Fruit fly (Drosophila melanogaster): ENCODE measurements around the gene Cp36.

Gene Cp36

DNA sequence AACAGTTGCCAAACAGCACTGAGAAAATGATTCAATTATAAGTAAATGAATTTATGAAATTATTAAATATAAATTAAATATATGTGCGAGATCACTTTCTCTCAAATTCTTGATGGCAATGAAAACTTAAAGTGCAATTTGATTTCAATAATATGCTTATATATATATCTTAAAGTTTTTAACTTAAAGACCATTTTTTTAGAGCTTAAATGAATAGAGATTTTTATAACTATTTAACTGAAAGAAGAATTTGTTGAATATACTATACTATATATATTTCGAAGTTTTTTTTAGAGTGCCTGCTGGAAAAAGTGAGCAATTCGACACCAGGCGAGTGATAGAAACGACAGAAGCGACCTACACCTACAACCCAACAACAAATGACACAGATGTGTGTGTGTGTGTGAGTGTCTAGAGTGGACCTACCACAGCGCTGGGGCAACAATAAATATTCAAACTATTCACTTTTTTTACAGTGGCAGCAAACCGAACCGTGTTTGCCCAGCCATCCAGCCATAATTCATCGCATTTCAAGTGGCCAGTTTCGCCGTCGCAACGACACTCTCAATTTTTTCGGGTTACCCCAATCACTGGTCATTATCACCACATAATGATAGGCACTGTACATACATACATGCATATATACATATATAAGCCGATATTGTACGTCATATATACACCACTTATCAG, 34.1 kb upstream of the Cp36 start:
- TF ChIP-seq GATAd (GFP tag; optimal IDR thresholded peaks at IDR 0.05): no peak
- TF ChIP-seq HLH106 (tag; optimal IDR thresholded peaks at IDR 0.05): peak; percentile 5
- no peak for TF ChIP-seq Vsx2 (GFP tag; optimal IDR thresholded peaks at IDR 0.05; ENCODE audit: partially characterized antibody)
- no peak for TF ChIP-seq psq (GFP tag; optimal IDR thresholded peaks at IDR 0.05)
- TF ChIP-seq dmrt93B (GFP tag; optimal IDR thresholded peaks at IDR 0.05): no peak
- TF ChIP-seq pan (optimal IDR thresholded peaks at IDR 0.05): no peak
- peak; percentile 9 for TF ChIP-seq Sp1 (GFP tag; optimal IDR thresholded peaks at IDR 0.05)

DNA sequence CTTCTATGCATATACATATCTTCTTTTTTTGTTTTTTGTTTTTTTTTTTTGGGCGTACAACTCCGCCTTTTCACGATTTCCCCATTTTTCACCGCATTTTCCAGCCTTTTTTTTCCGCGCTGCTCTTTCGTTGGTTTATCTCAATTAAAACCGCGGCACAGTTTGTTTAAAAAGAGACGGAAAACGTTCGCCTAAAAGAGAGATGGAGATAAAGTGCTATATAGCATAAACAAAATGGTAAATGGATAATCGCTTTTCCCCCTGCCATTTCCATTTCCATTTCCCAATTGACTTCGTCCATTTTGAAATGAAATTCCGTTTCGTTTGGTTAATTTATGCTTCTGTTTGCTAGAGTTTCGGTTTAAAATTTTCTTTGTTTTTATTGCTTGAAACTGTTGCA, 32.0 kb upstream of the Cp36 start:
- no peak for TF ChIP-seq Vsx2 (GFP tag; optimal IDR thresholded peaks at IDR 0.05; ENCODE audit: partially characterized antibody)
- no peak for TF ChIP-seq rgr (GFP tag; optimal IDR thresholded peaks at IDR 0.05)
- TF ChIP-seq h (GFP tag; optimal IDR thresholded peaks at IDR 0.05): no peak
- no peak for TF ChIP-seq Sp1 (GFP tag; optimal IDR thresholded peaks at IDR 0.05)
- no peak for TF ChIP-seq dmrt93B (GFP tag; optimal IDR thresholded peaks at IDR 0.05)
- TF ChIP-seq sv (GFP tag; optimal IDR thresholded peaks at IDR 0.05): no peak
- TF ChIP-seq dsf (GFP tag; optimal IDR thresholded peaks at IDR 0.05; ENCODE audit: borderline replicate concordance): no peak
- no peak for TF ChIP-seq Mio (GFP tag; optimal IDR thresholded peaks at IDR 0.05)
- TF ChIP-seq Rel (GFP tag; optimal IDR thresholded peaks at IDR 0.05): no peak
- TF ChIP-seq Rel (tag; optimal IDR thresholded peaks at IDR 0.05): no peak
- no peak for TF ChIP-seq brk (GFP tag; optimal IDR thresholded peaks at IDR 0.05)
- TF ChIP-seq lola (GFP tag; optimal IDR thresholded peaks at IDR 0.05): no peak

DNA sequence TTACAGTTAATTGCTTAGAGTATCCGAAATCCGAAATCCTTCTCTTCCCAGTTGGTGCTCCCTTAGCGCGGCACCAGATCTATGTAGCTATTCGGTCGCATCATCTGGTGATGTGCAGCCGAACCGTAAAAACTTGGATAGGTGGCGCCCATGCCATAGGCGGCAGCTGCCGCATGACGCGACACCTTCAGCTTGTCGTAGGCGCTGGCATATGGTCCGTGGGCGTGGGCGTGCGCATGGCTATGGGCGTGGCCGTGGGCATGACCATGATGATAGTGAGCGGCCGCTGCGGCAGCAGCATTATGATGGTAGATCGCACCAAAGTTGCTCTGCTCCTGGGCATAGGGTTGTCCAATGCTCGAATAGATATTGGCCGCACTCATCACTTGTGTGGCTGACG, 30.9 kb upstream of the Cp36 start:
- TF ChIP-seq psq (GFP tag; optimal IDR thresholded peaks at IDR 0.05) (no peak), dsf (GFP tag; optimal IDR thresholded peaks at IDR 0.05; ENCODE audit: borderline replicate concordance) (no peak), woc (GFP tag; optimal IDR thresholded peaks at IDR 0.05) (no peak), CG9705 (GFP tag; optimal IDR thresholded peaks at IDR 0.05) (no peak), Rel (GFP tag; optimal IDR thresholded peaks at IDR 0.05) (no peak), Rel (tag; optimal IDR thresholded peaks at IDR 0.05) (no peak)

DNA sequence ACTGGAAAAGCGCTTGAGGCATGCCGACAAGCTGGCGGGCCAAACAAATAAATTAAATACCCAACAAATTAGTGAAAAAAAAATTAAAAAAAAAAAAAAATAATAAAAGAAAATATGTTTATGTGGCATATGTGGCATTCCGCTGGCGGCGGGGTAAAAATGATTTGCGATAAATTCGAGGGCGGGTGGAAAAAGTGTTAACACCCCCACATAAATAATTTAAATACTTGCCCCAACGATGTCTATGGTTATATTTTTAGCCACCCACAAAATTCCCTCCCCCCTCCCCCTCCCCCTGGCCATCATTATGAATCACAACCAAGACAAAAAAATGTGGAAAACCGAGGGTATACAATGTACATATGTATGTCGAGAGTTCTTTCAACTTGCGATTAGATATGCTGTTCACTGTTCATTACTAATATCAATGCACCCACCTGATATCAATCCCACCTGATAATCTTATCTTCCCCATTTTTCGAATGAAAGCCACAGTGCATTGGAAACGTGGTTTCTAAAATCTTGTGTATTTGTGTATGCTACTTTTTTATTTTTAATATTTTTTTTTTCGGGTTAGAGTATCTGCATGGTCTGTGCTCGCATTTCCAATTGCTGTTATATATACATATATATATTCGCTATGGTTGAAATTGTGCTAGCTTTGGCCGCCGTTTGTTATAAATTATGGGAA, 28.8 kb upstream of the Cp36 start:
- no peak for TF ChIP-seq Hr83 (GFP tag; optimal IDR thresholded peaks at IDR 0.05; ENCODE audit: poor library complexity, severe bottlenecking)
- no peak for TF ChIP-seq N (GFP tag; optimal IDR thresholded peaks at IDR 0.05)
- no peak for TF ChIP-seq CG32264 (GFP tag; optimal IDR thresholded peaks at IDR 0.05)
- no peak for TF ChIP-seq sage (GFP tag; optimal IDR thresholded peaks at IDR 0.05)
- no peak for TF ChIP-seq Abd-B (GFP tag; optimal IDR thresholded peaks at IDR 0.05)
- no peak for TF ChIP-seq h (GFP tag; optimal IDR thresholded peaks at IDR 0.05)
- TF ChIP-seq Dfd (GFP tag; optimal IDR thresholded peaks at IDR 0.05): no peak
- TF ChIP-seq Sp1 (GFP tag; optimal IDR thresholded peaks at IDR 0.05): no peak
- no peak for TF ChIP-seq dl (GFP tag; optimal IDR thresholded peaks at IDR 0.05; ENCODE audit: insufficient read depth in 1 of 2, partially characterized antibody in 2 of 2)
- no peak for TF ChIP-seq fru (GFP tag; optimal IDR thresholded peaks at IDR 0.05)
- TF ChIP-seq foxo (GFP tag; optimal IDR thresholded peaks at IDR 0.05): no peak
- no peak for TF ChIP-seq psq (GFP tag; optimal IDR thresholded peaks at IDR 0.05)
- no peak for TF ChIP-seq dmrt93B (GFP tag; optimal IDR thresholded peaks at IDR 0.05)

DNA sequence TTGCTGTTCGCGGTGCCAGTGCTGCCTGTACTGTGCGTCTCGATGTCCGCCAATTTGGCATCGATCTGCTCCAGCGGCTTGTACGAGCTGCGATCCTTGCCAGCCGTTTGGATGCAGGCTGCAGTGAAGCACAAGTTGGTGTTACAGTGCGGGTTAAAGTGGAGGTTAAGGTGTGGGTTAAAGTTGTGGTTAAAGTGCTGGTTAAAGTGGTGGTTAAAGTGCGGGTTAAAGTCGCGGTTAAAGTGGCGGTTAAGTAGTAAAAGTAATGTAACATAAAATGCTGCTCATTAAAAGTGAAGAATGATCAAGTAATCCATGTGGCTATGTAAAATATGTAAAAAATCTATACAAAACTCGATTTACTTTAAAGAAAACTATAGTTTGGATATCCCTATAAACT, 27.0 kb upstream of the Cp36 start:
- TF ChIP-seq CG9705 (GFP tag; optimal IDR thresholded peaks at IDR 0.05) (no peak), Rel (GFP tag; optimal IDR thresholded peaks at IDR 0.05) (no peak), Rel (tag; optimal IDR thresholded peaks at IDR 0.05) (no peak), sv (GFP tag; optimal IDR thresholded peaks at IDR 0.05) (no peak), OdsH (GFP tag; optimal IDR thresholded peaks at IDR 0.05) (no peak), lola (GFP tag; optimal IDR thresholded peaks at IDR 0.05) (no peak), tai (GFP tag; optimal IDR thresholded peaks at IDR 0.05) (no peak), pan (optimal IDR thresholded peaks at IDR 0.05) (no peak), Vsx2 (GFP tag; optimal IDR thresholded peaks at IDR 0.05; ENCODE audit: partially characterized antibody) (no peak), Myc (optimal IDR thresholded peaks at IDR 0.05) (no peak), usp (GFP tag; optimal IDR thresholded peaks at IDR 0.05) (no peak), foxo (GFP tag; optimal IDR thresholded peaks at IDR 0.05) (no peak), brk (GFP tag; optimal IDR thresholded peaks at IDR 0.05) (no peak), psq (GFP tag; optimal IDR thresholded peaks at IDR 0.05) (no peak), dsf (GFP tag; optimal IDR thresholded peaks at IDR 0.05; ENCODE audit: borderline replicate concordance) (no peak), ey (GFP tag; optimal IDR thresholded peaks at IDR 0.05) (no peak)
